Fruit fly (Drosophila melanogaster): ENCODE data around the gene CG17991.
A peak's percentile ranks its signal among the peaks of the same experiment; 100 is the strongest.

The CG17991 gene

DNA sequence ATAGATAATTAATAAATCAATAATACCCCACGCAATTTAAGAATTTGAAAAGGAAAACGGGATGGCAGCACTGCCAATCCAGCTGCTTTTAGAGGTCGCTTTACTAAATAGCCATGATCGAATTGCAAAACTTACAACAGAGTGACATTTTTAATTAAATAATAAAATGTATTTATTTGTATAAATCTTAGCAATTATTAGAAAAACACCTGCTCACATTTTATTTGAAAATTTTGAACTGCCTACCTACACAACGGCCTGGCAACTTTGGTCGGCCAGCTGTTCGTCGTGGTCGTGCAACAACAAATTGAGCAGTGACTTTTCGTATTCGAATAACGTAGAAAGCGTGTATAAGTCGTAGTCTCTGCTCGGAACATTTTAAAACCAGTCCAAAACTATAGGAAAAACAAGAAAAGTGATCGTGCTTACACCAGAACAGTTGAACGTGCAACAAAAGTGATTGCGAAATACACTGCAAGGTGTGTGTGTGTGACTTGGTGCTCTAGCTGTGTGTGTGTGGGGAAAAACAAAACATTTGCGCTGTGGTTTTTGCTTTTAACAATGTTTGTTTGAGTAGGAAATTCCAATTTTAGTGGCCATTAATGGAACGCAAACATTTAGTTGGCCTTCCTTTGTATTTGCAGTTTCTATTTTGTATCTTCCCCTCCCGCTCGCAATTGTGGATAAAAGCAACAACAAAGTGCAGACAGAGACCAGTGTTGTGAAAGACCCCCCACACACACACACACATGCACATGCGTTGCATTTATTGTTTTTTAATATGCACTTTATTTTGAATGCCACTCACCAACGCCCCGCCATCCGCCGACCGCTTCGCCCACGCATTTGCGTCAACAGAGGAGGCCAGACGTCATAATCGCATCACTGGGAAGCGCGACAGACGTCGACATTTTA is 33.7 kb downstream of the CG17991 start, which contains the start of gene CG5938 (continued):
- TF ChIP-seq CG30020 (tag; optimal IDR thresholded peaks at IDR 0.05) (no peak), pnt (GFP tag; optimal IDR thresholded peaks at IDR 0.05) (no peak), CG13775 (GFP tag; optimal IDR thresholded peaks at IDR 0.05) (peak; percentile 58), CG13296 (GFP tag; optimal IDR thresholded peaks at IDR 0.05) (no peak), bsh (GFP tag; optimal IDR thresholded peaks at IDR 0.05) (peak in 1 of 2 experiments; percentile 23), tap (tag; optimal IDR thresholded peaks at IDR 0.05) (peak; percentile 40), CG1603 (tag; optimal IDR thresholded peaks at IDR 0.05) (peak; percentile 1), Gsc (GFP tag; IDR thresholded peaks at IDR 0.05) (no peak), CG1602 (GFP tag; optimal IDR thresholded peaks at IDR 0.05) (peak; percentile 18), CG17912 (GFP tag; optimal IDR thresholded peaks at IDR 0.05) (no peak), Atf-2 (GFP tag; optimal IDR thresholded peaks at IDR 0.05) (no peak), Drgx (GFP tag; IDR thresholded peaks at IDR 0.05) (peak; percentile 59; the same call in 1 of the 2 replicates), tll (GFP tag; optimal IDR thresholded peaks at IDR 0.05) (peak in 1 of 2 experiments; percentile 76), sim (GFP tag; IDR thresholded peaks at IDR 0.05) (no peak), stwl (tag; optimal IDR thresholded peaks at IDR 0.05) (peak; percentile 51), CG2875 (GFP tag; optimal IDR thresholded peaks at IDR 0.05) (no peak), Tbp (GFP tag; optimal IDR thresholded peaks at IDR 0.05) (no peak), Blimp-1 (GFP tag; optimal IDR thresholded peaks at IDR 0.05) (peak; percentile 6), hbn (GFP tag; IDR thresholded peaks at IDR 0.05; ENCODE audit: partially characterized antibody) (no peak), sens-2 (GFP tag; IDR thresholded peaks at IDR 0.05) (no peak), Sox102F (GFP tag; optimal IDR thresholded peaks at IDR 0.05) (peak; percentile 40), CG6791 (GFP tag; IDR thresholded peaks at IDR 0.05; ENCODE audit: partially characterized antibody) (no peak), CG9727 (GFP tag; optimal IDR thresholded peaks at IDR 0.05) (peak; percentile 10), CG1233 (GFP tag; optimal IDR thresholded peaks at IDR 0.05) (no peak), Meics (GFP tag; optimal IDR thresholded peaks at IDR 0.05) (peak; percentile 30), C15 (GFP tag; IDR thresholded peaks at IDR 0.05) (no peak), scrt (GFP tag; optimal IDR thresholded peaks at IDR 0.05) (peak; percentile 13), sr (GFP tag; IDR thresholded peaks at IDR 0.05) (peak; percentile 85), gsb-n (tag; optimal IDR thresholded peaks at IDR 0.05) (no peak), D19A (tag; optimal IDR thresholded peaks at IDR 0.05) (peak; percentile 2), Rfx (GFP tag; IDR thresholded peaks at IDR 0.05) (peak; percentile 9; the same call in 1 of the 2 replicates), sima (GFP tag; optimal IDR thresholded peaks at IDR 0.05) (no peak), gfzf (GFP tag; optimal IDR thresholded peaks at IDR 0.05) (no peak), tx (GFP tag; optimal IDR thresholded peaks at IDR 0.05) (no peak), CG11085 (GFP tag; IDR thresholded peaks at IDR 0.05) (no peak), mirr (GFP tag; optimal IDR thresholded peaks at IDR 0.05) (no peak), Chrac-16 (GFP tag; optimal IDR thresholded peaks at IDR 0.05) (no peak), eve (GFP tag; optimal IDR thresholded peaks at IDR 0.05) (no peak), sqz (GFP tag; optimal IDR thresholded peaks at IDR 0.05) (no peak), sob (GFP tag; IDR thresholded peaks at IDR 0.05) (0 out of 2 replicates have a peak, but pooled peaks have one; percentile 9), CG7987 (GFP tag; optimal IDR thresholded peaks at IDR 0.05) (no peak), CG6654 (GFP tag; optimal IDR thresholded peaks at IDR 0.05) (no peak), inv (GFP tag; IDR thresholded peaks at IDR 0.05; ENCODE audit: partially characterized antibody) (no peak), CG7745 (tag; optimal IDR thresholded peaks at IDR 0.05) (no peak), Atf3 (GFP tag; optimal IDR thresholded peaks at IDR 0.05) (no peak), zfh1 (GFP tag; IDR thresholded peaks at IDR 0.05) (peak; percentile 27; the same call in 1 of the 3 replicates), Ets65A (GFP tag) (peak; percentile 70), nerfin-2 (GFP tag; IDR thresholded peaks at IDR 0.05; ENCODE audit: partially characterized antibody) (no peak)
